Worm (Caenorhabditis elegans): ENCODE data around the gene Y69H2.9.
A peak's percentile ranks its signal among the peaks of the same experiment; 100 is the strongest.

Gene Y69H2.9

DNA sequence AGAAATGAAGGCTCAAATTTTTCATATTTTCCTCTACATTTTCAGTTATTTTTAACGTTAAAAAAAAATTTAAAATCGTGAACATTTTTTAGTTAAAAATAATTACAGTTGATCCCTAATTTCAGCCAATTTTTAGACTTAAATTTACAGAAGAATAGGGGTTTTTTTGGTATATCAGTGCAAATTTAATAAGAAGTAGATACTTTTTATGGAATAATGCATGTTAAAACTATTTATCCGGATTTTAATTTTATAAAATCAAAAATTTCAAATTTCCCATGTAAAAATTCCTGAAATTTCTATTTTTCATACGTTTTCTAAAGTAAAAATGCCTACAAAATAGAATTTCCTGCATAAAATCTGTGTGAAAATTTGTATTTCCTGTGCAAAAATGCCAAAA is 22.7 kb downstream of the Y69H2.9 start:
- TF ChIP-seq attf-5 (GFP tag; optimal IDR thresholded peaks at IDR 0.05) = no peak
- TF ChIP-seq let-526 (GFP tag; IDR thresholded peaks at IDR 0.05) = no peak
- no peak for TF ChIP-seq nhr-27 (tag; optimal IDR thresholded peaks at IDR 0.05)
- TF ChIP-seq snpc-1.3 (tag; optimal IDR thresholded peaks at IDR 0.05; ENCODE audit: insufficient read depth) = no peak
- TF ChIP-seq F49E8.2 (tag; optimal IDR thresholded peaks at IDR 0.05; ENCODE audit: insufficient read depth) = no peak
- no peak for TF ChIP-seq F33H1.4 (GFP tag; IDR thresholded peaks at IDR 0.05)
- TF ChIP-seq Y53G8AR.9 (GFP tag; conservative IDR thresholded peaks at IDR 0.05) = no peak
- no peak for TF ChIP-seq let-607 (tag; optimal IDR thresholded peaks at IDR 0.05)
- TF ChIP-seq nfyb-1 (GFP tag; IDR thresholded peaks at IDR 0.05) = no peak
- no peak for TF ChIP-seq rec-8 (tag; optimal IDR thresholded peaks at IDR 0.05)
- no peak for TF ChIP-seq pbrm-1 (GFP tag; IDR thresholded peaks at IDR 0.05)
- TF ChIP-seq hlh-12 (tag; optimal IDR thresholded peaks at IDR 0.05) = no peak
- no peak for TF ChIP-seq snpc-3.4 (tag; optimal IDR thresholded peaks at IDR 0.05)
- no peak for TF ChIP-seq akir-1 (GFP tag; optimal IDR thresholded peaks at IDR 0.05)
- TF ChIP-seq ccch-3 (GFP tag; optimal IDR thresholded peaks at IDR 0.05) = no peak
- TF ChIP-seq lsl-1 (GFP tag; optimal IDR thresholded peaks at IDR 0.05) = no peak

DNA sequence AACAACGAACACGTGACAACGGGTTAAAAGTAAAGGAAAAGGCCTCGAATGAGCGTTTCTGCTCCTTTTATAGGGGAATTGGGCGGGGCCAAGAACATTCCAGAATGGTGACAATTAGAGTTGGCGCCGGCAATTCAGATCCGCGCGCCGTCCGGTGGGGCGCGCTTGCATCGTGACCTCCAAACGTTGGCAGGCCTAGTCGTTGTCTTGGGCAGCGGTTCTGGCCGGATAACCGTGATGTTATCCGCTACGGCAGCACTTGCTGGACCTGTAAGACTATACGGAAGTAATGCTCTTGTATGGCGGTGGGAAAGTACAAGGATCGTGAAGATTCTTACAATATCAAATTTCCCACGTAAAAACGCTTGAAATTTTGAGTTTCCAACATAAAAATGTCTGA is 23.5 kb downstream of the Y69H2.9 start:
- TF ChIP-seq hsf-1 (GFP tag; IDR thresholded peaks at IDR 0.05) = 0 out of 2 replicates have a peak, but pooled peaks have one; percentile 32
- TF ChIP-seq nhr-120 (GFP tag; IDR thresholded peaks at IDR 0.05) = 0 out of 2 replicates have a peak, but pooled peaks have one; percentile 48
- peak; percentile 29; the same call in 1 of the 2 replicates for TF ChIP-seq zfh-2 (GFP tag; conservative IDR thresholded peaks at IDR 0.05)
- peak; percentile 57; the same call in 1 of the 2 replicates for TF ChIP-seq mcd-1 (GFP tag; IDR thresholded peaks at IDR 0.05)
- 0 out of 2 replicates have a peak, but pooled peaks have one; percentile 22 for TF ChIP-seq hmg-1.2 (GFP tag; IDR thresholded peaks at IDR 0.05)

DNA sequence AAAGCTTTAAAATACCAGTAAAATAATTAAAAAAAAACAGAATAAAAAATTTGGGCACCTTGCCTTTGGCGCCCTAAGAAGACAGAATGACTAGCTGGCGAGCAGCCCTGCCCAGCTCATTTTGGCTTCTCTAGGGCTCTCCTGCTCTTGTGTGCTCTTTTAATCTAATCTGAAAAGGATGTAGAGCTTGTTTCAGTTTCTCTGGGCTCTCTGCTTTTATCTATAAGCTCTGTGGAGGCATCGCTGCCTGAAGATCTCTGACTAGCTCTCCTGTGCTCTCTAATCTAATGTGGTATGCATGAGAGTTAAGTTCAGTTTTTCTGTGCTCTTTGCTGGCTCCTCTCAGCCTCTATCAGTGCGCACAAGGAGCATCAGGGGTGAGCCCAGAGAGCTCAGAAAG is 24.5 kb downstream of the Y69H2.9 start:
- TF ChIP-seq bed-1 (GFP tag; IDR thresholded peaks at IDR 0.05) = no peak
- 0 out of 2 replicates have a peak, but pooled peaks have one; percentile 23 for TF ChIP-seq zfh-2 (GFP tag; conservative IDR thresholded peaks at IDR 0.05)

DNA sequence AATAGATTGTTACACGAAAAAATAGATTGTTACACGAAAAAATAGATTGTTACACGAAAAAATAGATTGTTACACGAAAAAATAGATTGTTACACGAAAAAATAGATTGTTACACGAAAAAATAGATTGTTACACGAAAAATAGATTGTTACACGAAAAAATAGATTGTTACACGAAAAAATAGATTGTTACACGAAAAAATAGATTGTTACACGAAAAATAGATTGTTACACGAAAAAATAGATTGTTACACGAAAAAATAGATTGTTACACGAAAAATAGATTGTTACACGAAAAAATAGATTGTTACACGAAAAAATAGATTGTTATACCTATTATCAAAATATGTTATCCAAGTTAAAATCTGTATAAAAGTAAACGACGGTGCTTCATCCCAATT is 26.9 kb downstream of the Y69H2.9 start:
- peak; percentile 93 for TF ChIP-seq egrh-3 (GFP tag; IDR thresholded peaks at IDR 0.05)

DNA sequence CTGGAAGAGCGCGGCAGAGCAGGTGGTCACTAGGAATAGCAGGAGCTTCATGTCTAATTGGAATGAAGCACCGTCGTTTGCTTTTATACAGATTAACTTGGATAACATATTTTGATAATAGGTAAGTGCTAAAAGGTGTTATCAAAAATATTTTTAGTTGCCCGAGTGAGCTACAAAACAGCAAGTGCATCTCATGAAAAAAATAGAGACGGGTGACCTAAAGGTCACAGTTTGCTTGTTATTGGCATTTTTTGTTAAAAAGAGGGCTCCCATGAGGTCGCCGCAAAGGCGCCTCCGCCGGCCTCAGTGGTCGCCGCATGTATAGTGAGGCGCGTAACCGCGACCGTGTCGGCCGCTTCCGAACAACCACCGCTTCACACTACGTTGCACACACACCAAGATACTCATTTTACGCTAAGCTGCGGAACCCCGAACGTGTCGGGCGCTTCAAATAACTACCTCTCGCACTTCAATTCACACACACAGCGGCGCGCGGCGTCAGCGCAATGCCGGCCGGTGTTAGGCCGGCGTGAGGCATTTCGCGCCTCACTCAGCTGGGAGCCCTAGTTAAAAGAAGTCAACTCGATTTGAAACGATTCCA is 28.1 kb downstream of the Y69H2.9 start, which contains the start of gene asp-19:
TSS of gene asp-19 (minus strand) at position 51 of the 601 bp plus-strand sequence.
- TF ChIP-seq ccch-3 (GFP tag; optimal IDR thresholded peaks at IDR 0.05) (no peak), aptf-3 (GFP tag; IDR thresholded peaks at IDR 0.05) (no peak), Y67H2A.10 (GFP tag; conservative IDR thresholded peaks at IDR 0.05) (no peak), snpc-4 (GFP tag; optimal IDR thresholded peaks at IDR 0.05) (no peak), snpc-4 (tag; optimal IDR thresholded peaks at IDR 0.05) (peak in 1 of 4 experiments; percentile 51), ets-4 (GFP tag; optimal IDR thresholded peaks at IDR 0.05) (no peak), tbx-9 (tag; optimal IDR thresholded peaks at IDR 0.05; ENCODE audit: borderline replicate concordance) (no peak), zfh-2 (GFP tag; conservative IDR thresholded peaks at IDR 0.05) (peak; percentile 65), C06A6.2 (GFP tag; conservative IDR thresholded peaks at IDR 0.05) (no peak), K12H6.12 (tag; optimal IDR thresholded peaks at IDR 0.05) (no peak), attf-6 (GFP tag; IDR thresholded peaks at IDR 0.05) (no peak), B0035.1 (tag; optimal IDR thresholded peaks at IDR 0.05) (no peak)
